Worm (Caenorhabditis elegans): Measurements from ENCODE around the gene srh-289.

The srh-289 gene

ce11 chrV:17755592-17755991 lies 38.3 kb downstream of the srh-289 start, which contains the start of gene pgp-9:
TSS of gene pgp-9 (plus strand) at chrV:17755892.
- no peak for TF ChIP-seq efl-1 (optimal IDR thresholded peaks at IDR 0.05)
- no peak for TF ChIP-seq efl-1 (GFP tag; optimal IDR thresholded peaks at IDR 0.05 in 1 of 2)
- no peak for TF ChIP-seq nhr-28 (tag; optimal IDR thresholded peaks at IDR 0.05)
- TF ChIP-seq hlh-17 (GFP tag; optimal IDR thresholded peaks at IDR 0.05; ENCODE audit: borderline replicate concordance), result no peak
- TF ChIP-seq unc-30 (tag; optimal IDR thresholded peaks at IDR 0.05), result no peak

ce11 chrV:17754999-17755398 lies 38.9 kb downstream of the srh-289 start:
- TF ChIP-seq fkh-10 (GFP tag; optimal IDR thresholded peaks at IDR 0.05), result no peak
- no peak for TF ChIP-seq egl-13 (tag; optimal IDR thresholded peaks at IDR 0.05)
- no peak for TF ChIP-seq snpc-4 (tag; optimal IDR thresholded peaks at IDR 0.05)
- TF ChIP-seq hpl-2 (GFP tag; optimal IDR thresholded peaks at IDR 0.05), result no peak
- TF ChIP-seq mef-2 (tag; optimal IDR thresholded peaks at IDR 0.05), result no peak
- peak; percentile 32 for TF ChIP-seq tlp-1 (tag; optimal IDR thresholded peaks at IDR 0.05)
- peak; percentile 52 for TF ChIP-seq elt-2 (tag; optimal IDR thresholded peaks at IDR 0.05)
- no peak for TF ChIP-seq dpl-1 (GFP tag; optimal IDR thresholded peaks at IDR 0.05)
- no peak for TF ChIP-seq unc-98 (GFP tag; IDR thresholded peaks at IDR 0.05)

- TF ChIP-seq lin-14 (GFP tag; optimal IDR thresholded peaks at IDR 0.05), result peak; percentile 39
- no peak for TF ChIP-seq dpl-1 (GFP tag; optimal IDR thresholded peaks at IDR 0.05)
- peak; percentile 7 for TF ChIP-seq nhr-20 (tag; optimal IDR thresholded peaks at IDR 0.05)
- no peak for TF ChIP-seq mab-9 (GFP tag; IDR thresholded peaks at IDR 0.05)
- peak in 1 of 2 experiments; percentile 1 for TF ChIP-seq lin-35 (GFP tag; optimal IDR thresholded peaks at IDR 0.05)
- TF ChIP-seq nhr-84 (tag; optimal IDR thresholded peaks at IDR 0.05), result no peak
- TF ChIP-seq elt-2 (tag; optimal IDR thresholded peaks at IDR 0.05), result peak; percentile 71
- no peak for TF ChIP-seq nhr-28 (tag; optimal IDR thresholded peaks at IDR 0.05)
- no peak for TF ChIP-seq F16B12.6 (tag; optimal IDR thresholded peaks at IDR 0.05)
Observed at ce11 chrV:17752340-17752739, 41.5 kb downstream of the srh-289 start.

- TF ChIP-seq lsy-2 (tag; optimal IDR thresholded peaks at IDR 0.05) (peak in 1 of 2 experiments; percentile 1), fkh-8 (tag; optimal IDR thresholded peaks at IDR 0.05) (no peak), nhr-71 (tag; optimal IDR thresholded peaks at IDR 0.05) (peak; percentile 51), pag-3 (tag; optimal IDR thresholded peaks at IDR 0.05; ENCODE audit: borderline replicate concordance, insufficient read depth) (no peak), lir-3 (tag; optimal IDR thresholded peaks at IDR 0.05; ENCODE audit: poor library complexity) (no peak), zip-4 (GFP tag; optimal IDR thresholded peaks at IDR 0.05) (no peak), ceh-63 (GFP tag; optimal IDR thresholded peaks at IDR 0.05) (no peak), fos-1 (tag; optimal IDR thresholded peaks at IDR 0.05) (no peak), fkh-10 (GFP tag; optimal IDR thresholded peaks at IDR 0.05) (peak; percentile 89), efl-1 (optimal IDR thresholded peaks at IDR 0.05) (no peak), efl-1 (GFP tag; optimal IDR thresholded peaks at IDR 0.05 in 1 of 2) (peak in 1 of 2 experiments; percentile 74), lin-14 (GFP tag; optimal IDR thresholded peaks at IDR 0.05) (peak; percentile 78), lin-13 (GFP tag; optimal IDR thresholded peaks at IDR 0.05) (no peak), ces-1 (GFP tag; optimal IDR thresholded peaks at IDR 0.05) (peak; percentile 66), skn-1 (tag; optimal IDR thresholded peaks at IDR 0.05) (no peak)
Observed at ce11 chrV:17749181-17749580, 44.7 kb downstream of the srh-289 start, which contains the start of gene R12G8.1. TSS of gene R12G8.1 (minus strand) at chrV:17749243.

ce11 chrV:17746959-17747358 lies 46.9 kb downstream of the srh-289 start, which contains the start of gene twk-36:
TSS of gene twk-36 (minus strand) at chrV:17747059.
- TF ChIP-seq ztf-11 (tag; optimal IDR thresholded peaks at IDR 0.05) (no peak), unc-30 (tag; optimal IDR thresholded peaks at IDR 0.05) (no peak), efl-3 (GFP tag; optimal IDR thresholded peaks at IDR 0.05) (no peak), nhr-77 (tag; optimal IDR thresholded peaks at IDR 0.05) (no peak), zip-4 (GFP tag; optimal IDR thresholded peaks at IDR 0.05) (no peak), blmp-1 (tag; optimal IDR thresholded peaks at IDR 0.05) (no peak), tlp-1 (tag; optimal IDR thresholded peaks at IDR 0.05) (no peak), tbx-2 (tag; optimal IDR thresholded peaks at IDR 0.05) (no peak), nhr-85 (tag) (no peak), mab-9 (GFP tag; IDR thresholded peaks at IDR 0.05) (no peak)
